Fruit fly (Drosophila melanogaster) whole organism, embryonic: ENCODE data around the gene Idua.

Experiments
- Ada2b ChIP-seq: fragments of 200-800 bp; sonication (Bioruptor generic); IDR thresholded peaks from 2 replicates; pipeline ENCODE4 v1.3.6; 2022; ENCODE audit warnings: missing biosample characterization, missing genetic modification characterization
- CG10267 ChIP-seq: fragments of 200-800 bp; sonication (Bioruptor generic); optimal IDR thresholded peaks from 2 replicates; lab custom pipeline; 2018; ENCODE audit warnings: missing biosample characterization, mild to moderate bottlenecking, missing genetic modification characterization, moderate library complexity
- CG12071 ChIP-seq: fragments of 200-800 bp; sonication (Bioruptor generic); optimal IDR thresholded peaks from 3 replicates; lab custom pipeline; 2018; ENCODE audit warnings: missing biosample characterization, mild to moderate bottlenecking, missing genetic modification characterization
- CG12659 ChIP-seq: fragments of 200-800 bp; sonication (Bioruptor generic); optimal IDR thresholded peaks from 3 replicates; lab custom pipeline; 2017; ENCODE audit warnings: mild to moderate bottlenecking, missing biosample characterization, missing genetic modification reagents, missing genetic modification characterization
- CG6254 ChIP-seq: fragments of 200-800 bp; sonication (Bioruptor generic); optimal IDR thresholded peaks from 3 replicates; lab custom pipeline; 2017; ENCODE audit warnings: mild to moderate bottlenecking, missing biosample characterization, missing genetic modification reagents, missing genetic modification characterization
- CG6854 ChIP-seq: fragments of 200-800 bp; sonication (Bioruptor generic); optimal IDR thresholded peaks from 3 replicates; lab custom pipeline; 2017; ENCODE audit warnings: missing biosample characterization, mild to moderate bottlenecking, missing genetic modification characterization
- Dek ChIP-seq: fragments of 200-800 bp; sonication (Bioruptor generic); optimal IDR thresholded peaks from 3 replicates; lab custom pipeline; 2019; ENCODE audit warnings: missing biosample characterization, mild to moderate bottlenecking, missing genetic modification characterization, moderate library complexity
- H2.0 ChIP-seq: fragments of 200-800 bp; sonication (Bioruptor generic); IDR thresholded peaks from 2 replicates; pipeline ENCODE4 v1.3.6; 2022; ENCODE audit warnings: missing biosample characterization, missing genetic modification characterization
- TFAM ChIP-seq: fragments of 200-800 bp; sonication (Bioruptor generic); optimal IDR thresholded peaks from 2 replicates; lab custom pipeline; 2017; ENCODE audit warnings: missing biosample characterization, missing genetic modification characterization, inconsistent platforms
- fu2 ChIP-seq: fragments of 200-800 bp; sonication (Bioruptor generic); optimal IDR thresholded peaks from 2 replicates; lab custom pipeline; 2016; ENCODE audit warnings: missing biosample characterization, missing genetic modification characterization
- pan ChIP-seq, 4 experiments: fragments of >200 bp in 3 of 4; fragments of 200-800 bp in 1 of 4; sonication (Bioruptor generic) in 1 of 4; optimal IDR thresholded peaks in 3 of 4; IDR thresholded peaks in 1 of 4; 2 replicates each; pipeline versions ENCODE4 v1.3.6 to Lab custom; 2017 to 2022; ENCODE audit warnings: missing biosample characterization in 2 of 4, missing genetic modification characterization in 2 of 4, mixed read lengths in 1 of 4
- pros ChIP-seq: fragments of 200-800 bp; sonication (Bioruptor generic); optimal IDR thresholded peaks from 3 replicates; lab custom pipeline; 2019; ENCODE audit warnings: missing biosample characterization, mild to moderate bottlenecking, missing genetic modification characterization, moderate library complexity
- sisA ChIP-seq: fragments of 200-800 bp; sonication (Bioruptor generic); IDR thresholded peaks from 2 replicates; pipeline ENCODE4 v1.3.6; 2022; ENCODE audit warnings: missing biosample characterization, missing genetic modification characterization

- no peak for TF ChIP-seq Ada2b (GFP tag; lab: Robert Waterston, UW)
- no peak for TF ChIP-seq CG12659
- no peak for TF ChIP-seq fu2 (GFP tag; lab: Kevin White, UChicago)
- TF ChIP-seq TFAM (GFP tag; lab: Kevin White, UChicago) = no peak
- TF ChIP-seq CG12071 (GFP tag; lab: Kevin White, UChicago) = no peak
- TF ChIP-seq Dek (tag; lab: Kevin White, UChicago) = no peak
- no peak for TF ChIP-seq CG6254 (GFP tag; lab: Kevin White, UChicago)
- no peak for TF ChIP-seq pan (optimal IDR thresholded peaks at IDR 0.05; lab: Kevin White, UChicago)
- TF ChIP-seq pan (GFP tag; optimal IDR thresholded peaks at IDR 0.05 in 1 of 2, IDR thresholded peaks at IDR 0.05 in 1 of 2) = no peak
- no peak for TF ChIP-seq CG6854 (GFP tag; lab: Kevin White, UChicago)
- TF ChIP-seq H2.0 (GFP tag; lab: Robert Waterston, UW) = no peak
- no peak for TF ChIP-seq CG10267 (tag; lab: Kevin White, UChicago)
- no peak for TF ChIP-seq pros
- TF ChIP-seq sisA = no peak
These were observed 40.0 kb downstream of the Idua start for dm6 chr2L:11072880-11073279.
